Fruit fly (Drosophila melanogaster) whole organism, embryonic: ENCODE results near the gene CG3815.

Experiments used
- Blimp-1 ChIP-seq: fragments of 200-800 bp; sonication (Bioruptor generic); optimal IDR thresholded peaks from 3 replicates; lab custom pipeline; 2018; ENCODE audit warnings: missing biosample characterization, missing genetic modification characterization, mild to moderate bottlenecking, moderate library complexity, missing genetic modification reagents
- CG12942 ChIP-seq: fragments of 200-800 bp; sonication (Bioruptor generic); optimal IDR thresholded peaks from 3 replicates; lab custom pipeline; 2016; ENCODE audit warnings: missing biosample characterization, missing genetic modification characterization
- CG14441 ChIP-seq: fragments of 200-800 bp; sonication (Bioruptor generic); IDR thresholded peaks from 2 replicates; pipeline ENCODE4 v1.3.6; 2022; ENCODE audit warnings: missing biosample characterization, missing genetic modification characterization
- CG1529 ChIP-seq: fragments of 200-800 bp; sonication (Bioruptor generic); optimal IDR thresholded peaks from 3 replicates; lab custom pipeline; 2018; ENCODE audit warnings: missing biosample characterization, missing genetic modification characterization
- CG15479 ChIP-seq: fragments of 200-800 bp; sonication (Bioruptor generic); optimal IDR thresholded peaks from 3 replicates; lab custom pipeline; 2019; ENCODE audit warnings: missing biosample characterization, mild to moderate bottlenecking, missing genetic modification characterization, moderate library complexity
- CG17186 ChIP-seq: fragments of 200-800 bp; sonication (Bioruptor generic); optimal IDR thresholded peaks from 3 replicates; lab custom pipeline; 2017; ENCODE audit warnings: missing biosample characterization, missing genetic modification reagents, missing genetic modification characterization
- CG17328 ChIP-seq: fragments of 200-800 bp; sonication (Bioruptor generic); IDR thresholded peaks from 2 replicates; pipeline ENCODE4 v1.3.6; 2022; ENCODE audit warnings: missing biosample characterization, missing genetic modification characterization
- CG18262 ChIP-seq: fragments of 200-800 bp; optimal IDR thresholded peaks from 3 replicates; lab custom pipeline; 2019; ENCODE audit warnings: missing biosample characterization, mild to moderate bottlenecking, missing genetic modification characterization, moderate library complexity
- CG32767 ChIP-seq: fragments of 200-800 bp; sonication (Bioruptor generic); IDR thresholded peaks from 2 replicates; pipeline ENCODE4 v1.3.6; 2022; ENCODE audit warnings: missing biosample characterization, missing genetic modification characterization
- CG42726 ChIP-seq: fragments of 200-800 bp; sonication (Bioruptor generic); IDR thresholded peaks from 2 replicates; pipeline ENCODE4 v1.3.6; 2022; ENCODE audit warnings: missing biosample characterization, missing genetic modification characterization; ENCODE audit not compliant: partially characterized antibody
- CG43689 ChIP-seq: fragments of 200-800 bp; sonication (Bioruptor generic); IDR thresholded peaks from 2 replicates; pipeline ENCODE4 v1.3.6; 2022; ENCODE audit warnings: missing biosample characterization, missing genetic modification characterization
- CG7357 ChIP-seq: fragments of 200-800 bp; sonication (Bioruptor generic); IDR thresholded peaks from 3 replicates; pipeline ENCODE4 v1.3.6; 2022; ENCODE audit warnings: missing biosample characterization, missing genetic modification characterization
- CG7745 ChIP-seq: fragments of 200-800 bp; sonication (Bioruptor generic); optimal IDR thresholded peaks from 2 replicates; lab custom pipeline; 2018; ENCODE audit warnings: missing biosample characterization, mild to moderate bottlenecking, missing genetic modification characterization, moderate library complexity
- CG8478 ChIP-seq: fragments of >200 bp; optimal IDR thresholded peaks from 2 replicates; lab custom pipeline; 2018
- CHES-1-like ChIP-seq: fragments of 200-800 bp; sonication (Bioruptor generic); optimal IDR thresholded peaks from 2 replicates; lab custom pipeline; 2016; ENCODE audit warnings: missing biosample characterization, missing genetic modification characterization
- Camta ChIP-seq: fragments of 200-800 bp; sonication (Bioruptor generic); optimal IDR thresholded peaks from 2 replicates; lab custom pipeline; 2016; ENCODE audit warnings: missing biosample characterization, missing genetic modification characterization
- CkIIα-i1 ChIP-seq: fragments of 200-800 bp; sonication (Bioruptor generic); IDR thresholded peaks from 2 replicates; pipeline ENCODE4 v1.3.6; 2022; ENCODE audit warnings: missing biosample characterization, missing genetic modification characterization
- CrebB ChIP-seq: fragments of 200-800 bp; sonication (Bioruptor generic); optimal IDR thresholded peaks from 3 replicates; lab custom pipeline; 2018; ENCODE audit warnings: missing biosample characterization, mild to moderate bottlenecking, missing genetic modification characterization
- Dbx ChIP-seq: fragments of 200-800 bp; sonication (Bioruptor generic); IDR thresholded peaks from 3 replicates; pipeline ENCODE4 v1.3.6; 2022; ENCODE audit warnings: missing biosample characterization, missing genetic modification characterization
- Elba2 ChIP-seq: fragments of 200-800 bp; sonication (Bioruptor generic); optimal IDR thresholded peaks from 3 replicates; lab custom pipeline; 2016; ENCODE audit warnings: missing biosample characterization, missing genetic modification characterization
- Hand ChIP-seq: fragments of 200-800 bp; sonication (Bioruptor generic); optimal IDR thresholded peaks from 2 replicates; lab custom pipeline; 2017; ENCODE audit warnings: mild to moderate bottlenecking, missing biosample characterization, missing genetic modification reagents, missing genetic modification characterization
- MBD-R2 ChIP-seq: fragments of 200-800 bp; sonication (Bioruptor generic); IDR thresholded peaks from 2 replicates; pipeline ENCODE4 v1.3.6; 2022; ENCODE audit warnings: missing biosample characterization, missing genetic modification characterization
- NC2β ChIP-seq: fragments of 200-800 bp; sonication (Bioruptor generic); optimal IDR thresholded peaks from 2 replicates; lab custom pipeline; 2016; ENCODE audit warnings: missing biosample characterization, missing genetic modification characterization
- Poxn ChIP-seq: fragments of 200-800 bp; sonication (Bioruptor generic); IDR thresholded peaks from 2 replicates; pipeline ENCODE4 v1.3.6; 2022; ENCODE audit warnings: missing biosample characterization, missing genetic modification characterization
- Vsx1 ChIP-seq: fragments of 200-800 bp; sonication (Bioruptor generic); optimal IDR thresholded peaks from 2 replicates; lab custom pipeline; 2017; ENCODE audit warnings: missing biosample characterization, mild to moderate bottlenecking, missing genetic modification characterization, missing genetic modification reagents
- aop ChIP-seq: fragments of 200-800 bp; sonication (Bioruptor generic); IDR thresholded peaks from 2 replicates; pipeline ENCODE4 v1.3.6; 2022; ENCODE audit warnings: missing biosample characterization, missing genetic modification characterization
- chm ChIP-seq: fragments of 200-800 bp; sonication (Bioruptor generic); IDR thresholded peaks from 2 replicates; pipeline ENCODE4 v1.3.6; 2022; ENCODE audit warnings: missing biosample characterization, missing genetic modification characterization
- corto ChIP-seq: fragments of 200-800 bp; sonication (Bioruptor generic); optimal IDR thresholded peaks from 2 replicates; lab custom pipeline; 2016; ENCODE audit warnings: missing biosample characterization, mild to moderate bottlenecking, missing genetic modification characterization, moderate library complexity
- danr ChIP-seq: fragments of 200-800 bp; sonication (Bioruptor generic); IDR thresholded peaks from 2 replicates; pipeline ENCODE4 v1.3.6; 2022; ENCODE audit warnings: missing biosample characterization, missing genetic modification characterization
- fd96Cb ChIP-seq: fragments of 200-800 bp; sonication (Bioruptor generic); optimal IDR thresholded peaks from 2 replicates; lab custom pipeline; 2018; ENCODE audit warnings: missing biosample characterization, mild to moderate bottlenecking, missing genetic modification characterization, moderate library complexity
- gem ChIP-seq: fragments of 200-800 bp; sonication (Bioruptor generic); optimal IDR thresholded peaks from 2 replicates; lab custom pipeline; 2019; ENCODE audit warnings: missing biosample characterization, mild to moderate bottlenecking, missing genetic modification characterization, moderate library complexity
- grn ChIP-seq: fragments of 200-800 bp; sonication (Bioruptor generic); optimal IDR thresholded peaks from 3 replicates; lab custom pipeline; 2017; ENCODE audit warnings: missing biosample characterization, missing genetic modification characterization
- her ChIP-seq: fragments of 200-800 bp; sonication (Bioruptor generic); optimal IDR thresholded peaks from 2 replicates; lab custom pipeline; 2016; ENCODE audit warnings: missing biosample characterization, missing genetic modification characterization
- hkb ChIP-seq, 2 experiments: fragments of 200-800 bp in 1 of 2; fragments of >200 bp in 1 of 2; sonication (Bioruptor generic) in 1 of 2; IDR thresholded peaks in 1 of 2; optimal IDR thresholded peaks in 1 of 2; 2 replicates each; pipeline versions ENCODE4 v1.3.6 to Lab custom; 2017 to 2022; ENCODE audit warnings: missing biosample characterization in 1 of 2, missing genetic modification characterization in 1 of 2
- ken ChIP-seq: fragments of 200-800 bp; sonication (Bioruptor generic); IDR thresholded peaks from 3 replicates; pipeline ENCODE4 v1.3.6; 2022; ENCODE audit warnings: missing biosample characterization, missing genetic modification characterization
- lmd ChIP-seq: fragments of 200-800 bp; sonication (Bioruptor generic); IDR thresholded peaks from 2 replicates; pipeline ENCODE4 v1.3.6; 2022; ENCODE audit warnings: missing biosample characterization, missing genetic modification characterization
- lola ChIP-seq, 3 experiments: fragments of >200 bp in 2 of 3; fragments of 200-800 bp in 1 of 3; sonication (Bioruptor generic) in 1 of 3; optimal IDR thresholded peaks; 2 replicates each; lab custom pipeline; 2017 to 2019; ENCODE audit warnings: missing biosample characterization in 3 of 3, missing genetic modification characterization in 3 of 3, mild to moderate bottlenecking in 1 of 3, moderate library complexity in 1 of 3
- luna ChIP-seq: fragments of 200-800 bp; sonication (Bioruptor generic); optimal IDR thresholded peaks from 2 replicates; lab custom pipeline; 2016; ENCODE audit warnings: missing biosample characterization, missing genetic modification characterization
- nerfin-1 ChIP-seq: fragments of 200-800 bp; sonication (Bioruptor generic); optimal IDR thresholded peaks from 3 replicates; lab custom pipeline; 2019; ENCODE audit warnings: missing biosample characterization, mild to moderate bottlenecking, missing genetic modification characterization, moderate library complexity
- otp ChIP-seq: fragments of 200-800 bp; sonication (Bioruptor generic); IDR thresholded peaks from 3 replicates; pipeline ENCODE4, ENCODE4 v1.3.6; 2022; ENCODE audit warnings: missing biosample characterization, missing genetic modification characterization
- pho ChIP-seq: fragments of 200-800 bp; sonication (Bioruptor generic); optimal IDR thresholded peaks from 2 replicates; lab custom pipeline; 2016; ENCODE audit warnings: missing biosample characterization, missing genetic modification characterization
- ro ChIP-seq: fragments of 200-800 bp; sonication (Bioruptor generic); IDR thresholded peaks from 2 replicates; pipeline ENCODE4 v1.3.6; 2022; ENCODE audit warnings: missing biosample characterization, missing genetic modification characterization
- sc ChIP-seq, 3 experiments: fragments of >200 bp in 2 of 3; fragments of 200-800 bp in 1 of 3; sonication (Bioruptor generic) in 1 of 3; optimal IDR thresholded peaks; 2 replicates in 2 of 3; 3 replicates in 1 of 3; lab custom pipeline; 2017; ENCODE audit warnings: mild to moderate bottlenecking in 1 of 3, missing biosample characterization in 1 of 3, missing genetic modification characterization in 1 of 3, missing genetic modification reagents in 1 of 3
- shn ChIP-seq: fragments of 200-800 bp; sonication (Bioruptor generic); optimal IDR thresholded peaks from 3 replicates; lab custom pipeline; 2016; ENCODE audit warnings: missing biosample characterization, missing genetic modification characterization
- ttk ChIP-seq: fragments of 200-800 bp; sonication (Bioruptor generic); IDR thresholded peaks from 2 replicates; pipeline ENCODE4 v2.1.2; 2022; ENCODE audit warnings: missing biosample characterization, missing genetic modification characterization
- unc-4 ChIP-seq: fragments of 200-800 bp; sonication (Bioruptor generic); IDR thresholded peaks from 2 replicates; pipeline ENCODE4 v1.3.6; 2022; ENCODE audit warnings: missing biosample characterization, missing genetic modification characterization; ENCODE audit not compliant: partially characterized antibody
- wdn ChIP-seq: fragments of 200-800 bp; sonication (Bioruptor generic); IDR thresholded peaks from 2 replicates; pipeline ENCODE4 v1.3.6; 2022; ENCODE audit warnings: missing biosample characterization, missing genetic modification characterization
- wek ChIP-seq: fragments of 200-800 bp; sonication (Bioruptor generic); optimal IDR thresholded peaks from 3 replicates; lab custom pipeline; 2018; ENCODE audit warnings: missing biosample characterization, mild to moderate bottlenecking, missing genetic modification characterization, moderate library complexity
- zfh2 ChIP-seq: fragments of 200-800 bp; sonication (Bioruptor generic); optimal IDR thresholded peaks from 2 replicates; lab custom pipeline; 2016; ENCODE audit warnings: missing biosample characterization, missing genetic modification characterization

The CG3815 gene

DNA sequence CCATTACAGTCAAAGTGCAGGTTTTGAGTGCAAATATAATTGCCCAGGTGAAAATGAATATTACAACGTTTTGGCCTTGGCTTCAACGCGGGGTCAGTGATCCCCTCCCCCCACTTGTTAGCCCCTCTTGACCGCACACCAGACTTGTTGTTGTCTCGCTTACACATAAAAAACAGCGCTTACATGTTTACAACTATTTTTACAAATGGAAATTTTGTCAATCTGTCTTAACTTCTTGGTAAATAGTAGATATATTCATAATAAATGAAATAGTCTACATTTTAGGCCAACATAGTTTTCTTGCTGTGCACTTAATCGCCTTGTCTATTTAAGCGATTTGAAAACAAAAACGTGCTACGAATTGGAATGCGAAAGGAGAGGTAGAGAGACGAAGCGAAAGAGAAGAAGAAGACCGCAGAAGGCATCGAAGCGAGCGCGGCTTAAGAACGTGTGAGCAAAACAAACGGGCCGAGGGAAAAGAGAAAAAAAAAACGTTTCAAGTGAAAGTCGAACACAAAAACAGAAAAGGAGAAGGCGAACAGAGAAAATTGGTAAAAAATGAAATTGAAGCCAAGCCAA, 44.9 kb downstream of the CG3815 start (continued):
- peak; percentile 72 for TF ChIP-seq CG17328
- peak; percentile 66; the same call in 1 of the 2 replicates for TF ChIP-seq CG32767 (GFP tag; lab: Robert Waterston, UW)
- TF ChIP-seq CG12942 (GFP tag; lab: Kevin White, UChicago) = peak; percentile 10
- TF ChIP-seq Vsx1 = no peak
- no peak for TF ChIP-seq corto (GFP tag; lab: Kevin White, UChicago)
- 0 out of 2 replicates have a peak, but pooled peaks have one; percentile 8 for TF ChIP-seq MBD-R2 (GFP tag; lab: Robert Waterston, UW)
- no peak for TF ChIP-seq nerfin-1 (tag; lab: Kevin White, UChicago)
- TF ChIP-seq otp (GFP tag; lab: Robert Waterston, UW) = peak; percentile 30; the same call in 1 of the 3 replicates
- no peak for TF ChIP-seq CG15479 (GFP tag; lab: Kevin White, UChicago)
- peak; percentile 88 for TF ChIP-seq Blimp-1 (GFP tag; lab: Kevin White, UChicago)
- peak; percentile 62 for TF ChIP-seq CG14441
- no peak for TF ChIP-seq CHES-1-like (GFP tag; lab: Kevin White, UChicago)
- TF ChIP-seq unc-4 = no peak
- peak; percentile 16 for TF ChIP-seq NC2β (GFP tag; lab: Kevin White, UChicago)
- TF ChIP-seq CG42726 (GFP tag; lab: Robert Waterston, UW) = no peak
- TF ChIP-seq aop (GFP tag; lab: Robert Waterston, UW) = no peak
- peak; percentile 28; the same call in 1 of the 3 replicates for TF ChIP-seq CG7357 (GFP tag; lab: Robert Waterston, UW)
- TF ChIP-seq CG17186 (GFP tag; lab: Kevin White, UChicago) = no peak
- TF ChIP-seq luna (GFP tag; lab: Kevin White, UChicago) = no peak
- no peak for TF ChIP-seq CG43689 (GFP tag; lab: Robert Waterston, UW)
- TF ChIP-seq Camta = peak; percentile 37
- TF ChIP-seq sc (optimal IDR thresholded peaks at IDR 0.05; lab: Kevin White, UChicago) = no peak
- no peak for TF ChIP-seq sc (GFP tag; optimal IDR thresholded peaks at IDR 0.05; lab: Kevin White, UChicago)
- TF ChIP-seq Poxn = no peak
- no peak for TF ChIP-seq danr (GFP tag; lab: Robert Waterston, UW)
- peak in 1 of 3 experiments; percentile 10 for TF ChIP-seq lola (GFP tag; optimal IDR thresholded peaks at IDR 0.05; lab: Kevin White, UChicago)
- TF ChIP-seq CG8478 = no peak
- no peak for TF ChIP-seq her (GFP tag; lab: Kevin White, UChicago)
- TF ChIP-seq wek (GFP tag; lab: Kevin White, UChicago) = no peak
- no peak for TF ChIP-seq zfh2 (GFP tag; lab: Kevin White, UChicago)
- TF ChIP-seq Dbx (GFP tag; lab: Robert Waterston, UW) = peak; percentile 55; the same call in 1 of the 3 replicates
- TF ChIP-seq ro (GFP tag; lab: Robert Waterston, UW) = no peak
- peak; percentile 35 for TF ChIP-seq CG18262
- TF ChIP-seq CG7745 (tag; lab: Kevin White, UChicago) = no peak
- TF ChIP-seq hkb (optimal IDR thresholded peaks at IDR 0.05; lab: Kevin White, UChicago) = no peak
- TF ChIP-seq hkb (GFP tag; IDR thresholded peaks at IDR 0.05; lab: Robert Waterston, UW) = peak; percentile 48; the same call in 1 of the 2 replicates
- no peak for TF ChIP-seq pho (GFP tag; lab: Kevin White, UChicago)
- TF ChIP-seq Elba2 (GFP tag; lab: Kevin White, UChicago) = no peak
- peak; percentile 56 for TF ChIP-seq fd96Cb
- peak; percentile 42 for TF ChIP-seq CrebB
- TF ChIP-seq shn (GFP tag; lab: Kevin White, UChicago) = peak; percentile 24
- TF ChIP-seq ttk (GFP tag; lab: Robert Waterston, UW) = peak; percentile 58; the same call in 1 of the 2 replicates
- TF ChIP-seq ken (GFP tag; lab: Robert Waterston, UW) = 0 out of 3 replicates have a peak, but pooled peaks have one; percentile 46
- peak; percentile 44; the same call in 1 of the 2 replicates for TF ChIP-seq chm (GFP tag; lab: Robert Waterston, UW)
- TF ChIP-seq Hand (GFP tag; lab: Kevin White, UChicago) = no peak
- TF ChIP-seq lmd = peak; percentile 61; the same call in 1 of the 2 replicates
- TF ChIP-seq wdn (GFP tag; lab: Robert Waterston, UW) = no peak
- peak; percentile 23 for TF ChIP-seq CG1529
- TF ChIP-seq grn = no peak
- TF ChIP-seq gem (tag; lab: Kevin White, UChicago) = peak; percentile 71
- no peak for TF ChIP-seq CkIIα-i1 (GFP tag; lab: Robert Waterston, UW)
